Fruit fly (Drosophila melanogaster): ENCODE results near the gene MED20.

The MED20 gene

DNA sequence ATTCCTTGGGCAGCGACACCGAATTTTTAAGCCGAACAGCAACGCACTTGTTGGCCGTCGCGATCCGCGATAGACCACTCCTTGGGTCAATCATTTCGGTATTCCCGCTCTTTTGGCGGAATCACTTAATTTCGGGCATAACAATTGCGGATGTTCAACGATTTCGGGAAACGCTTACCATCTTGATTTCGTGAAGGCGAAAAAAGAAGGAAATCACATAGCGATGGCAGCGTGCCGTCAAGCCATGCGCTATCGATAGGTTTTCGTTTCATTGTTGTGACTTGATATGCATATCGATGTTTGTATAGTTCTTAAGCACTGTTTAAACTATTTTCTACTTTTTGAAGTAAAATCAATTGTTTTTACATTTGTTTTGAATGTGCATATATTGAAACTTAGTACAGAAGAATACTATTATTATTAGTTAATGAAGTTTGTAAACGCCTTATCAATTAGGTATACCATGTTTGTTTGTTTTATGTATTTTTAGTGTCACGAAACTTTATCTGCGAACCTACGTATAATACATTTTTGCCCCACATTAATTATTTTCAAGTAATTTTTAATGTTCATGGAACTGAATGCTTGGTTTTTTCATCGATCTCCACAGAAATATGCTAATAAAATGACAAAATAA lies 29.9 kb downstream of the MED20 start, which contains the start of gene RpL36A (continued):
- TF ChIP-seq mld (GFP tag; IDR thresholded peaks at IDR 0.05; ENCODE audit: partially characterized antibody): peak; percentile 83; the same call in 2 of the 3 replicates
- TF ChIP-seq slp2 (GFP tag; optimal IDR thresholded peaks at IDR 0.05): peak; percentile 33
- TF ChIP-seq nerfin-2 (GFP tag; IDR thresholded peaks at IDR 0.05; ENCODE audit: partially characterized antibody): peak; percentile 69
- TF ChIP-seq Mes4 (GFP tag; optimal IDR thresholded peaks at IDR 0.05): peak; percentile 92
- no peak for TF ChIP-seq CG12155 (GFP tag; optimal IDR thresholded peaks at IDR 0.05)
- TF ChIP-seq phol (tag; optimal IDR thresholded peaks at IDR 0.05): peak; percentile 41
- 0 out of 2 replicates have a peak, but pooled peaks have one; percentile 20 for TF ChIP-seq bowl (GFP tag; IDR thresholded peaks at IDR 0.05)
- TF ChIP-seq knrl (GFP tag; IDR thresholded peaks at IDR 0.05; ENCODE audit: partially characterized antibody): peak; percentile 94
- peak; percentile 93 for TF ChIP-seq CG16813 (GFP tag; IDR thresholded peaks at IDR 0.05; ENCODE audit: partially characterized antibody)
- peak; percentile 94 for TF ChIP-seq bbx (GFP tag; IDR thresholded peaks at IDR 0.05; ENCODE audit: partially characterized antibody)
- peak; percentile 76; the same call in 2 of the 3 replicates for TF ChIP-seq so (GFP tag; IDR thresholded peaks at IDR 0.05)
- TF ChIP-seq CG12391 (tag; optimal IDR thresholded peaks at IDR 0.05): peak; percentile 69
- TF ChIP-seq tll (GFP tag; optimal IDR thresholded peaks at IDR 0.05): no peak
- TF ChIP-seq org-1 (GFP tag; optimal IDR thresholded peaks at IDR 0.05): peak; percentile 43
- no peak for TF ChIP-seq hkb (optimal IDR thresholded peaks at IDR 0.05)
- TF ChIP-seq hkb (GFP tag; IDR thresholded peaks at IDR 0.05): peak; percentile 65
- TF ChIP-seq Dp (GFP tag; optimal IDR thresholded peaks at IDR 0.05): peak; percentile 22
- TF ChIP-seq CoRest (tag; optimal IDR thresholded peaks at IDR 0.05): peak; percentile 55
- peak; percentile 4 for TF ChIP-seq bigmax (GFP tag; optimal IDR thresholded peaks at IDR 0.05)
- TF ChIP-seq CG6765 (GFP tag; optimal IDR thresholded peaks at IDR 0.05): peak; percentile 81
- TF ChIP-seq CG11085 (GFP tag; IDR thresholded peaks at IDR 0.05): peak; percentile 43; the same call in 1 of the 2 replicates
- TF ChIP-seq CG33213 (GFP tag; optimal IDR thresholded peaks at IDR 0.05): no peak
- no peak for TF ChIP-seq pan (optimal IDR thresholded peaks at IDR 0.05)
- peak in 1 of 2 experiments; percentile 56 for TF ChIP-seq pan (GFP tag; optimal IDR thresholded peaks at IDR 0.05 in 1 of 2, IDR thresholded peaks at IDR 0.05 in 1 of 2)
- peak; percentile 54 for TF ChIP-seq chn (GFP tag; optimal IDR thresholded peaks at IDR 0.05)
- TF ChIP-seq CG2116 (GFP tag; optimal IDR thresholded peaks at IDR 0.05): peak; percentile 85
- TF ChIP-seq cas (GFP tag; IDR thresholded peaks at IDR 0.05): no peak
- TF ChIP-seq zen (tag; optimal IDR thresholded peaks at IDR 0.05): peak; percentile 8
- peak; percentile 58; the same call in 2 of the 3 replicates for TF ChIP-seq CG14050 (GFP tag; IDR thresholded peaks at IDR 0.05)
- TF ChIP-seq CG1792 (GFP tag; optimal IDR thresholded peaks at IDR 0.05): no peak
- peak; percentile 87 for TF ChIP-seq Scr (GFP tag; IDR thresholded peaks at IDR 0.05; ENCODE audit: partially characterized antibody)
- peak; percentile 72 for TF ChIP-seq PHDP (tag; optimal IDR thresholded peaks at IDR 0.05)
- TF ChIP-seq HmgZ (tag; optimal IDR thresholded peaks at IDR 0.05): peak; percentile 70
- peak; percentile 29 for TF ChIP-seq salm (tag; optimal IDR thresholded peaks at IDR 0.05)
- TF ChIP-seq D (optimal IDR thresholded peaks at IDR 0.05): peak; percentile 10
- no peak for TF ChIP-seq D (GFP tag; optimal IDR thresholded peaks at IDR 0.05)
- peak; percentile 67; the same call in 2 of the 3 replicates for TF ChIP-seq Dbx (GFP tag; IDR thresholded peaks at IDR 0.05)
- TF ChIP-seq BtbVII (GFP tag; optimal IDR thresholded peaks at IDR 0.05): peak; percentile 45
- TF ChIP-seq CG15514 (GFP tag; optimal IDR thresholded peaks at IDR 0.05): peak; percentile 52
- TF ChIP-seq zfh2 (GFP tag; optimal IDR thresholded peaks at IDR 0.05): peak; percentile 47
- peak; percentile 62 for TF ChIP-seq ATbp (GFP tag; optimal IDR thresholded peaks at IDR 0.05)
- TF ChIP-seq CG12236 (GFP tag; optimal IDR thresholded peaks at IDR 0.05): peak; percentile 48
- TF ChIP-seq CG13624 (GFP tag; optimal IDR thresholded peaks at IDR 0.05): peak; percentile 60
- peak; percentile 70 for TF ChIP-seq Doc3 (GFP tag; IDR thresholded peaks at IDR 0.05; ENCODE audit: partially characterized antibody)
- TF ChIP-seq CG11723 (GFP tag; optimal IDR thresholded peaks at IDR 0.05): peak; percentile 46
- peak; percentile 41 for TF ChIP-seq Chrac-16 (GFP tag; optimal IDR thresholded peaks at IDR 0.05)
- TF ChIP-seq onecut (GFP tag; IDR thresholded peaks at IDR 0.05): peak; percentile 69
- no peak for TF ChIP-seq Abd-B (GFP tag; optimal IDR thresholded peaks at IDR 0.05)
- 0 out of 3 replicates have a peak, but pooled peaks have one; percentile 40 for TF ChIP-seq Optix (GFP tag; IDR thresholded peaks at IDR 0.05)

All from whole organism, embryonic.